Fruit fly (Drosophila melanogaster): Measurements from ENCODE around the gene CG3061.

CG3061 gene

dm6 chr3R:14031531-14032414 lies at the start of gene CG3061, which contains the start of gene rdx (continued):
- peak; percentile 54; the same call in 2 of the 4 replicates for TF ChIP-seq Gug (GFP tag; IDR thresholded peaks at IDR 0.05)
- no peak for TF ChIP-seq CG2889 (GFP tag; IDR thresholded peaks at IDR 0.05)
- TF ChIP-seq wdn (GFP tag; IDR thresholded peaks at IDR 0.05) = no peak
- TF ChIP-seq CG10565 (GFP tag; optimal IDR thresholded peaks at IDR 0.05) = no peak
- TF ChIP-seq Sin3A (optimal IDR thresholded peaks at IDR 0.05) = peak; percentile 45
- TF ChIP-seq Rx (GFP tag; IDR thresholded peaks at IDR 0.05) = no peak
- no peak for TF ChIP-seq CG17328 (GFP tag; IDR thresholded peaks at IDR 0.05)
- TF ChIP-seq hkb (optimal IDR thresholded peaks at IDR 0.05) = no peak
- TF ChIP-seq hkb (GFP tag; IDR thresholded peaks at IDR 0.05) = no peak
- peak; percentile 19; the same call in 1 of the 2 replicates for TF ChIP-seq amos (GFP tag; IDR thresholded peaks at IDR 0.05; ENCODE audit: partially characterized antibody)
- TF ChIP-seq chm (GFP tag; IDR thresholded peaks at IDR 0.05) = no peak
- TF ChIP-seq Nf-YC (tag; optimal IDR thresholded peaks at IDR 0.05) = peak; percentile 82
- 0 out of 2 replicates have a peak, but pooled peaks have one; percentile 27 for TF ChIP-seq CG6272 (GFP tag; IDR thresholded peaks at IDR 0.05)
- no peak for TF ChIP-seq Hr39 (optimal IDR thresholded peaks at IDR 0.05)
- no peak for TF ChIP-seq Mad (GFP tag; optimal IDR thresholded peaks at IDR 0.05)
- TF ChIP-seq CG6175 (GFP tag; IDR thresholded peaks at IDR 0.05) = no peak
- TF ChIP-seq TFAM (GFP tag; optimal IDR thresholded peaks at IDR 0.05) = no peak
- TF ChIP-seq Ets65A (GFP tag) = peak; percentile 59
- TF ChIP-seq CG5180 (GFP tag; optimal IDR thresholded peaks at IDR 0.05) = no peak
- peak; percentile 40; the same call in 2 of the 3 replicates for TF ChIP-seq CG34422 (GFP tag; IDR thresholded peaks at IDR 0.05)
- peak; percentile 40; the same call in 1 of the 3 replicates for TF ChIP-seq croc (GFP tag; conservative IDR thresholded peaks at IDR 0.05)
- TF ChIP-seq CG7839 (tag; optimal IDR thresholded peaks at IDR 0.05) = peak; percentile 74
- no peak for TF ChIP-seq Sry-δ (GFP tag; optimal IDR thresholded peaks at IDR 0.05)
- peak; percentile 54 for TF ChIP-seq CG7556 (GFP tag; optimal IDR thresholded peaks at IDR 0.05)
- TF ChIP-seq ase (GFP tag; IDR thresholded peaks at IDR 0.05) = no peak
- TF ChIP-seq CG3838 (GFP tag; optimal IDR thresholded peaks at IDR 0.05) = no peak
- no peak for TF ChIP-seq eyg (GFP tag; optimal IDR thresholded peaks at IDR 0.05)
- TF ChIP-seq CG8478 (optimal IDR thresholded peaks at IDR 0.05) = peak; percentile 98
- no peak for TF ChIP-seq h (optimal IDR thresholded peaks at IDR 0.05)
- TF ChIP-seq CG13296 (GFP tag; optimal IDR thresholded peaks at IDR 0.05) = peak; percentile 51
- TF ChIP-seq Kr (GFP tag; optimal IDR thresholded peaks at IDR 0.05) = no peak
- TF ChIP-seq gfzf (GFP tag; optimal IDR thresholded peaks at IDR 0.05) = no peak
- TF ChIP-seq Atf6 (GFP tag; IDR thresholded peaks at IDR 0.05) = no peak
- TF ChIP-seq Dad (GFP tag; optimal IDR thresholded peaks at IDR 0.05) = no peak
- TF ChIP-seq Antp (GFP tag; optimal IDR thresholded peaks at IDR 0.05) = no peak
- no peak for TF ChIP-seq fd102C (GFP tag; optimal IDR thresholded peaks at IDR 0.05)
- peak; percentile 98 for TF ChIP-seq CG2116 (GFP tag; optimal IDR thresholded peaks at IDR 0.05)
- TF ChIP-seq mld (GFP tag; IDR thresholded peaks at IDR 0.05; ENCODE audit: partially characterized antibody) = no peak
- TF ChIP-seq Bgb (GFP tag; IDR thresholded peaks at IDR 0.05; ENCODE audit: partially characterized antibody) = peak; percentile 44; the same call in 1 of the 2 replicates
- TF ChIP-seq CG15601 (tag; optimal IDR thresholded peaks at IDR 0.05) = peak; percentile 63
- no peak for TF ChIP-seq org-1 (GFP tag; optimal IDR thresholded peaks at IDR 0.05)
- TF ChIP-seq CG34224 (GFP tag; IDR thresholded peaks at IDR 0.05; ENCODE audit: partially characterized antibody) = peak; percentile 14; the same call in 1 of the 3 replicates
- no peak for TF ChIP-seq gcm2 (GFP tag; optimal IDR thresholded peaks at IDR 0.05)
- TF ChIP-seq nmo (GFP tag; optimal IDR thresholded peaks at IDR 0.05) = peak; percentile 86
- peak; percentile 72 for TF ChIP-seq CG13894 (tag; optimal IDR thresholded peaks at IDR 0.05)
